Worm (Caenorhabditis elegans): ENCODE measurements around the gene elo-3.

The elo-3 gene

ce11 chrIV:7230198-7230597 lies 7.3 kb upstream of the elo-3 start, which contains the start of gene cap-1:
cap-1 (minus strand) TSS chrIV:7230223.
- TF ChIP-seq efl-1 (GFP tag; optimal IDR thresholded peaks at IDR 0.05) (peak; percentile 11), nfya-1 (tag; optimal IDR thresholded peaks at IDR 0.05; ENCODE audit: borderline replicate concordance, insufficient read depth) (no peak), egrh-3 (GFP tag; IDR thresholded peaks at IDR 0.05) (no peak), snpc-3.4 (tag; optimal IDR thresholded peaks at IDR 0.05) (peak; percentile 52), tbp1 (GFP tag; optimal IDR thresholded peaks at IDR 0.05) (peak; percentile 29), madf-10 (tag; optimal IDR thresholded peaks at IDR 0.05) (peak; percentile 8), ceh-27 (GFP tag; optimal IDR thresholded peaks at IDR 0.05) (peak; percentile 41), attf-3 (GFP tag; conservative IDR thresholded peaks at IDR 0.05) (peak; percentile 38; the same call in 1 of the 2 replicates), bed-2 (GFP tag; IDR thresholded peaks at IDR 0.05) (no peak), snpc-4 (GFP tag; optimal IDR thresholded peaks at IDR 0.05) (peak; percentile 43), snpc-4 (tag; optimal IDR thresholded peaks at IDR 0.05) (peak; percentile 22 to 72 (median 58)), F52B5.7 (tag; optimal IDR thresholded peaks at IDR 0.05) (no peak), let-607 (tag; optimal IDR thresholded peaks at IDR 0.05) (no peak), cebp-1 (GFP tag; IDR thresholded peaks at IDR 0.05) (no peak), cebp-1 (tag; optimal IDR thresholded peaks at IDR 0.05) (peak; percentile 22), nhr-90 (tag; optimal IDR thresholded peaks at IDR 0.05) (no peak), ceh-100 (GFP tag; IDR thresholded peaks at IDR 0.05) (peak; percentile 93), dox-1 (GFP tag; IDR thresholded peaks at IDR 0.05) (peak; percentile 67), lsl-1 (GFP tag; optimal IDR thresholded peaks at IDR 0.05) (peak; percentile 37), K12H6.12 (tag; optimal IDR thresholded peaks at IDR 0.05) (peak; percentile 0), ccch-3 (GFP tag; optimal IDR thresholded peaks at IDR 0.05) (no peak), mcd-1 (GFP tag; IDR thresholded peaks at IDR 0.05) (peak; percentile 88), attf-5 (GFP tag; optimal IDR thresholded peaks at IDR 0.05) (peak; percentile 83), F23B12.7 (tag; optimal IDR thresholded peaks at IDR 0.05; ENCODE audit: insufficient read depth) (peak; percentile 92), unc-130 (GFP tag; optimal IDR thresholded peaks at IDR 0.05) (peak; percentile 19), snpc-1.3 (tag; optimal IDR thresholded peaks at IDR 0.05; ENCODE audit: insufficient read depth) (peak; percentile 41), dpl-1 (GFP tag; optimal IDR thresholded peaks at IDR 0.05) (peak; percentile 13), lin-54 (GFP tag; optimal IDR thresholded peaks at IDR 0.05) (peak; percentile 36), lin-40 (tag; optimal IDR thresholded peaks at IDR 0.05) (peak; percentile 3), ztf-18 (tag; optimal IDR thresholded peaks at IDR 0.05) (peak; percentile 32), nhr-80 (tag; optimal IDR thresholded peaks at IDR 0.05) (peak; percentile 56), ZK185.1 (tag; optimal IDR thresholded peaks at IDR 0.05; ENCODE audit: poor library complexity, severe bottlenecking) (peak; percentile 14)

- no peak for TF ChIP-seq zim-3 (tag; optimal IDR thresholded peaks at IDR 0.05)
- TF ChIP-seq hmg-1.2 (GFP tag; IDR thresholded peaks at IDR 0.05), result no peak
- TF ChIP-seq ZK185.1 (tag; optimal IDR thresholded peaks at IDR 0.05; ENCODE audit: poor library complexity, severe bottlenecking), result no peak
- TF ChIP-seq ceh-79 (tag; optimal IDR thresholded peaks at IDR 0.05), result no peak
- no peak for TF ChIP-seq snpc-1.3 (tag; optimal IDR thresholded peaks at IDR 0.05; ENCODE audit: insufficient read depth)
- no peak for TF ChIP-seq ztf-28 (GFP tag; IDR thresholded peaks at IDR 0.05)
Observed at ce11 chrIV:7230935-7231334, 6.6 kb upstream of the elo-3 start, which contains the start of gene D2024.4. D2024.4 (plus strand) TSS chrIV:7231235.

- TF ChIP-seq K11D2.4 (GFP tag; IDR thresholded peaks at IDR 0.05), result 0 out of 2 replicates have a peak, but pooled peaks have one; percentile 30
- TF ChIP-seq F39B2.1 (GFP tag; IDR thresholded peaks at IDR 0.05), result no peak
Observed at ce11 chrIV:7233566-7234014, 3.9 kb upstream of the elo-3 start.
